Worm (Caenorhabditis elegans): ENCODE data around the gene glb-25.

- TF ChIP-seq elt-1 (tag; optimal IDR thresholded peaks at IDR 0.05), result no peak
- no peak for TF ChIP-seq blmp-1 (tag; optimal IDR thresholded peaks at IDR 0.05; ENCODE audit: insufficient read depth)
Observed at ce11 chrV:1928473-1928872, 9.6 kb upstream of the glb-25 start.

Measured in whole organism, L2 larva.